Fruit fly (Drosophila melanogaster) whole organism, pupa: ENCODE data around the gene Arv1.

ENCODE experiments used
- CG10348 ChIP-seq: fragments of 200-800 bp; sonication (Bioruptor generic); IDR thresholded peaks from 2 replicates; pipeline ENCODE4 v1.3.6; 2022; ENCODE audit warnings: missing biosample characterization, missing genetic modification characterization
- CG12605 ChIP-seq: fragments of 200-800 bp; sonication (Bioruptor generic); IDR thresholded peaks from 2 replicates; pipeline ENCODE4 v1.3.6; 2022; ENCODE audit warnings: missing biosample characterization, missing genetic modification characterization
- CG13204 ChIP-seq: fragments of 200-800 bp; sonication (Bioruptor generic); optimal IDR thresholded peaks from 2 replicates; lab custom pipeline; 2018; ENCODE audit warnings: missing biosample characterization, mild to moderate bottlenecking, missing genetic modification characterization, moderate library complexity
- CG14655 ChIP-seq: fragments of 200-800 bp; sonication (Bioruptor generic); optimal IDR thresholded peaks from 3 replicates; lab custom pipeline; 2017; ENCODE audit warnings: mild to moderate bottlenecking, missing biosample characterization, missing genetic modification reagents, missing genetic modification characterization
- CG15710 ChIP-seq: fragments of 200-800 bp; sonication (Bioruptor generic); optimal IDR thresholded peaks from 2 replicates; lab custom pipeline; 2018; ENCODE audit warnings: missing biosample characterization, mild to moderate bottlenecking, missing genetic modification characterization, moderate library complexity
- CG17806 ChIP-seq: fragments of 200-800 bp; sonication (Bioruptor generic); optimal IDR thresholded peaks from 2 replicates; lab custom pipeline; 2018; ENCODE audit warnings: missing biosample characterization, mild to moderate bottlenecking, missing genetic modification characterization, moderate library complexity
- CG32121 ChIP-seq: fragments of 200-800 bp; sonication (Bioruptor generic); IDR thresholded peaks from 2 replicates; pipeline ENCODE4 v1.3.6; 2022; ENCODE audit warnings: missing biosample characterization, missing genetic modification characterization
- CG34367 ChIP-seq: fragments of 200-800 bp; sonication (Bioruptor generic); optimal IDR thresholded peaks from 2 replicates; lab custom pipeline; 2018; ENCODE audit warnings: missing biosample characterization, mild to moderate bottlenecking, missing genetic modification characterization
- CG4496 ChIP-seq: fragments of 200-800 bp; sonication (Bioruptor generic); IDR thresholded peaks from 3 replicates; pipeline ENCODE4 v1.3.6; 2022; ENCODE audit warnings: missing biosample characterization, missing genetic modification characterization
- CG8159 ChIP-seq: fragments of 200-800 bp; sonication (Bioruptor generic); optimal IDR thresholded peaks from 3 replicates; lab custom pipeline; 2018; ENCODE audit warnings: missing biosample characterization, mild to moderate bottlenecking, missing genetic modification characterization, moderate library complexity
- CG8301 ChIP-seq: fragments of 200-800 bp; sonication (Bioruptor generic); optimal IDR thresholded peaks from 2 replicates; lab custom pipeline; 2018; ENCODE audit warnings: missing biosample characterization, mild to moderate bottlenecking, missing genetic modification characterization
- CG9948 ChIP-seq: fragments of 200-800 bp; sonication (Bioruptor generic); optimal IDR thresholded peaks from 2 replicates; lab custom pipeline; 2018; ENCODE audit warnings: missing biosample characterization, mild to moderate bottlenecking, missing genetic modification characterization, moderate library complexity
- D1 ChIP-seq: fragments of 200-800 bp; sonication (Bioruptor generic); optimal IDR thresholded peaks from 2 replicates; lab custom pipeline; 2018; ENCODE audit warnings: missing biosample characterization, mild to moderate bottlenecking, missing genetic modification characterization, moderate library complexity
- EcR ChIP-seq: fragments of 200-800 bp; sonication (Bioruptor generic); optimal IDR thresholded peaks from 3 replicates; lab custom pipeline; 2019; ENCODE audit warnings: missing biosample characterization, missing genetic modification characterization, mild to moderate bottlenecking, moderate library complexity, missing genetic modification reagents
- Ets98B ChIP-seq: fragments of 200-800 bp; sonication (Bioruptor generic); IDR thresholded peaks from 2 replicates; pipeline ENCODE4 v1.3.6; 2022; ENCODE audit warnings: missing biosample characterization, missing genetic modification characterization
- Pif1A ChIP-seq: fragments of 200-800 bp; sonication (Bioruptor generic); optimal IDR thresholded peaks from 3 replicates; lab custom pipeline; 2016; ENCODE audit warnings: missing biosample characterization, missing genetic modification characterization
- Pif1B ChIP-seq: fragments of 200-800 bp; sonication (Bioruptor generic); optimal IDR thresholded peaks from 3 replicates; lab custom pipeline; 2016; ENCODE audit warnings: missing biosample characterization, missing genetic modification characterization
- Snoo ChIP-seq: fragments of 200-800 bp; sonication (Bioruptor generic); optimal IDR thresholded peaks from 3 replicates; lab custom pipeline; 2017; ENCODE audit warnings: missing biosample characterization, mild to moderate bottlenecking, missing genetic modification characterization, inconsistent platforms
- fd96Ca ChIP-seq: fragments of 200-800 bp; sonication (Bioruptor generic); IDR thresholded peaks from 3 replicates; pipeline ENCODE4 v1.3.6; 2022; ENCODE audit warnings: missing biosample characterization, missing genetic modification characterization
- gl ChIP-seq: fragments of 200-800 bp; sonication (Bioruptor generic); optimal IDR thresholded peaks from 2 replicates; lab custom pipeline; 2018; ENCODE audit warnings: missing biosample characterization, mild to moderate bottlenecking, missing genetic modification characterization
- rn ChIP-seq: fragments of 200-800 bp; sonication (Bioruptor generic); IDR thresholded peaks from 2 replicates; pipeline ENCODE4 v1.3.6; 2022; ENCODE audit warnings: missing biosample characterization, missing genetic modification characterization

The Arv1 gene

dm6 chr3L:21529108-21529507, at the start of gene Arv1:
Gene Arv1 (minus strand): TSS chr3L:21529333.
- TF ChIP-seq Pif1B (GFP tag; lab: Kevin White, UChicago) (no peak), CG15710 (no peak), CG8159 (tag; lab: Kevin White, UChicago) (no peak), CG8301 (tag; lab: Kevin White, UChicago) (no peak), CG13204 (GFP tag; lab: Kevin White, UChicago) (no peak), fd96Ca (no peak), CG4496 (GFP tag; lab: Robert Waterston, UW) (no peak), CG17806 (tag; lab: Kevin White, UChicago) (no peak), EcR (GFP tag; lab: Kevin White, UChicago) (no peak), CG34367 (tag; lab: Kevin White, UChicago) (no peak)

dm6 chr3L:21574296-21574745, 45.2 kb upstream of the Arv1 start:
- TF ChIP-seq D1 (peak; percentile 55), CG10348 (GFP tag; lab: Robert Waterston, UW) (no peak)

dm6 chr3L:21573831-21574230, 44.7 kb upstream of the Arv1 start, which contains the start of gene EMC10:
Gene EMC10 (plus strand): TSS chr3L:21574131.
- no peak for TF ChIP-seq CG10348 (GFP tag; lab: Robert Waterston, UW)
- TF ChIP-seq CG13204 (GFP tag; lab: Kevin White, UChicago) = no peak
- TF ChIP-seq rn (GFP tag; lab: Robert Waterston, UW) = no peak
- no peak for TF ChIP-seq fd96Ca
- TF ChIP-seq, all 21 proteins: peak for 0

- TF ChIP-seq CG17806 (tag; lab: Kevin White, UChicago) (peak; percentile 33), CG15710 (no peak), CG32121 (GFP tag; lab: Robert Waterston, UW) (peak; percentile 22; the same call in 1 of the 2 replicates), D1 (peak; percentile 44)
These were observed 39.8 kb upstream of the Arv1 start, which contains the start of the genes CRIF and SMC5 for dm6 chr3L:21568848-21569372. Gene CRIF (minus strand): TSS chr3L:21568898. Gene SMC5 (plus strand): TSS chr3L:21569176.

dm6 chr3L:21568254-21568653, 39.1 kb upstream of the Arv1 start:
- no peak for TF ChIP-seq CG15710
- TF ChIP-seq CG14655 = no peak
- TF ChIP-seq D1 = no peak
- TF ChIP-seq CG13204 (GFP tag; lab: Kevin White, UChicago) = no peak
- no peak for TF ChIP-seq EcR (GFP tag; lab: Kevin White, UChicago)
- TF ChIP-seq CG17806 (tag; lab: Kevin White, UChicago) = no peak

- no peak for TF ChIP-seq CG14655
- TF ChIP-seq CG9948 = no peak
- no peak for TF ChIP-seq EcR (GFP tag; lab: Kevin White, UChicago)
- TF ChIP-seq, all 21 proteins: peak for 0
These were observed 36.0 kb upstream of the Arv1 start, which contains the start of gene CG7634 for dm6 chr3L:21565126-21565525. Gene CG7634 (plus strand): TSS chr3L:21565426.

- TF ChIP-seq CG13204 (GFP tag; lab: Kevin White, UChicago) (no peak), Snoo (tag; lab: Kevin White, UChicago) (no peak), fd96Ca (no peak), CG4496 (GFP tag; lab: Robert Waterston, UW) (no peak), CG8301 (tag; lab: Kevin White, UChicago) (no peak), EcR (GFP tag; lab: Kevin White, UChicago) (no peak), Ets98B (no peak), CG12605 (GFP tag; lab: Robert Waterston, UW) (no peak), D1 (no peak), rn (GFP tag; lab: Robert Waterston, UW) (no peak), CG9948 (no peak), CG17806 (tag; lab: Kevin White, UChicago) (no peak), CG15710 (no peak), gl (no peak), CG10348 (GFP tag; lab: Robert Waterston, UW) (no peak), Pif1A (GFP tag; lab: Kevin White, UChicago) (no peak), CG32121 (GFP tag; lab: Robert Waterston, UW) (no peak), Pif1B (GFP tag; lab: Kevin White, UChicago) (no peak)
- TF ChIP-seq, all 21 proteins: peak for 0
These were observed 32.9 kb upstream of the Arv1 start, which contains the start of gene CapaR for dm6 chr3L:21562081-21562480. Gene CapaR (minus strand): TSS chr3L:21562181.
